Fruit fly (Drosophila melanogaster) whole organism, embryonic: ENCODE measurements around the gene CG8891.

Experiments used
- B-H1 ChIP-seq: fragments of 200-800 bp; sonication (Bioruptor generic); IDR thresholded peaks from 3 replicates; pipeline ENCODE4 v1.3.6; 2022; ENCODE audit warnings: missing biosample characterization, missing genetic modification characterization
- Bgb ChIP-seq: fragments of 200-800 bp; sonication (Bioruptor generic); IDR thresholded peaks from 2 replicates; pipeline ENCODE4 v1.3.6; 2022; ENCODE audit warnings: missing biosample characterization, missing genetic modification characterization; ENCODE audit not compliant: partially characterized antibody
- Blimp-1 ChIP-seq: fragments of 200-800 bp; sonication (Bioruptor generic); optimal IDR thresholded peaks from 3 replicates; lab custom pipeline; 2018; ENCODE audit warnings: missing biosample characterization, missing genetic modification characterization, mild to moderate bottlenecking, moderate library complexity, missing genetic modification reagents
- CG10543 ChIP-seq: fragments of 200-800 bp; sonication (Bioruptor generic); optimal IDR thresholded peaks from 3 replicates; lab custom pipeline; 2017; ENCODE audit warnings: missing biosample characterization, mild to moderate bottlenecking, missing genetic modification characterization, moderate library complexity
- CG11398 ChIP-seq: fragments of 200-800 bp; sonication (Bioruptor generic); optimal IDR thresholded peaks from 2 replicates; lab custom pipeline; 2016; ENCODE audit warnings: missing biosample characterization, missing genetic modification characterization
- CG11456 ChIP-seq: fragments of 200-800 bp; sonication (Bioruptor generic); IDR thresholded peaks from 3 replicates; pipeline ENCODE4 v1.3.6; 2022; ENCODE audit warnings: missing biosample characterization, missing genetic modification characterization
- CG11723 ChIP-seq: fragments of 200-800 bp; sonication (Bioruptor generic); optimal IDR thresholded peaks from 2 replicates; lab custom pipeline; 2017; ENCODE audit warnings: missing biosample characterization, mild to moderate bottlenecking, missing genetic modification characterization
- CG13424 ChIP-seq: fragments of 200-800 bp; sonication (Bioruptor generic); optimal IDR thresholded peaks from 2 replicates; lab custom pipeline; 2019; ENCODE audit warnings: missing biosample characterization, mild to moderate bottlenecking, missing genetic modification characterization, moderate library complexity
- CG14710 ChIP-seq: fragments of 200-800 bp; sonication (Bioruptor generic); optimal IDR thresholded peaks from 3 replicates; lab custom pipeline; 2019; ENCODE audit warnings: missing biosample characterization, mild to moderate bottlenecking, missing genetic modification characterization, moderate library complexity
- CG1603 ChIP-seq: fragments of 200-800 bp; sonication (Bioruptor generic); optimal IDR thresholded peaks from 2 replicates; lab custom pipeline; 2019; ENCODE audit warnings: missing biosample characterization, mild to moderate bottlenecking, missing genetic modification characterization, moderate library complexity
- CG17186 ChIP-seq: fragments of 200-800 bp; sonication (Bioruptor generic); optimal IDR thresholded peaks from 3 replicates; lab custom pipeline; 2017; ENCODE audit warnings: missing biosample characterization, missing genetic modification reagents, missing genetic modification characterization
- CG2120 ChIP-seq: fragments of 200-800 bp; sonication (Bioruptor generic); optimal IDR thresholded peaks from 3 replicates; lab custom pipeline; 2016; ENCODE audit warnings: missing biosample characterization, missing genetic modification characterization
- CG2889 ChIP-seq: fragments of 200-800 bp; sonication (Bioruptor generic); IDR thresholded peaks from 3 replicates; pipeline ENCODE4 v1.3.6; 2022; ENCODE audit warnings: missing biosample characterization, missing genetic modification characterization
- CG30020 ChIP-seq: fragments of 200-800 bp; optimal IDR thresholded peaks from 2 replicates; lab custom pipeline; 2019; ENCODE audit warnings: missing biosample characterization, mild to moderate bottlenecking, missing genetic modification characterization, moderate library complexity
- CG33557 ChIP-seq: fragments of 200-800 bp; sonication (Bioruptor generic); optimal IDR thresholded peaks from 2 replicates; lab custom pipeline; 2019; ENCODE audit warnings: missing biosample characterization, mild to moderate bottlenecking, missing genetic modification characterization, moderate library complexity
- CG3847 ChIP-seq: fragments of 200-800 bp; sonication (Bioruptor generic); IDR thresholded peaks from 2 replicates; pipeline ENCODE4 v1.3.6; 2022; ENCODE audit warnings: missing biosample characterization, missing genetic modification characterization
- CG4424 ChIP-seq: fragments of 200-800 bp; sonication (Bioruptor generic); optimal IDR thresholded peaks from 3 replicates; lab custom pipeline; 2016; ENCODE audit warnings: missing biosample characterization, missing genetic modification characterization
- CG8478 ChIP-seq: fragments of >200 bp; optimal IDR thresholded peaks from 2 replicates; lab custom pipeline; 2018
- CG9876 ChIP-seq: fragments of 200-800 bp; sonication (Bioruptor generic); optimal IDR thresholded peaks from 2 replicates; lab custom pipeline; 2016; ENCODE audit warnings: missing biosample characterization, missing genetic modification characterization
- CTCF ChIP-seq: fragments of 200-800 bp; sonication (Bioruptor generic); optimal IDR thresholded peaks from 2 replicates; lab custom pipeline; 2017; ENCODE audit warnings: missing biosample characterization, mild to moderate bottlenecking, missing genetic modification characterization, moderate library complexity
- Dll ChIP-seq: fragments of 200-800 bp; sonication (Bioruptor generic); IDR thresholded peaks from 4 replicates; pipeline ENCODE4 v1.3.6; 2022; ENCODE audit warnings: missing biosample characterization, missing genetic modification characterization; ENCODE audit not compliant: partially characterized antibody
- HLH54F ChIP-seq: fragments of 200-800 bp; sonication (Bioruptor generic); optimal IDR thresholded peaks from 3 replicates; lab custom pipeline; 2016; ENCODE audit warnings: missing biosample characterization, missing genetic modification characterization
- Hmr ChIP-seq: fragments of 200-800 bp; sonication (Bioruptor generic); optimal IDR thresholded peaks from 3 replicates; lab custom pipeline; 2017; ENCODE audit warnings: mild to moderate bottlenecking, missing biosample characterization, missing genetic modification reagents, missing genetic modification characterization
- Hr78 ChIP-seq, 2 experiments: fragments of 200-800 bp in 1 of 2; fragments of >200 bp in 1 of 2; sonication (Bioruptor generic) in 1 of 2; optimal IDR thresholded peaks; 2 replicates each; lab custom pipeline; 2017 to 2019; ENCODE audit warnings: missing biosample characterization in 2 of 2, missing genetic modification characterization in 2 of 2, mild to moderate bottlenecking in 1 of 2, moderate library complexity in 1 of 2
- Hsf ChIP-seq: fragments of 200-800 bp; sonication (Bioruptor generic); optimal IDR thresholded peaks from 3 replicates; lab custom pipeline; 2016; ENCODE audit warnings: missing biosample characterization, missing genetic modification characterization
- MBD-R2 ChIP-seq: fragments of 200-800 bp; sonication (Bioruptor generic); IDR thresholded peaks from 2 replicates; pipeline ENCODE4 v1.3.6; 2022; ENCODE audit warnings: missing biosample characterization, missing genetic modification characterization
- MESR4 ChIP-seq: fragments of 200-800 bp; sonication (Bioruptor generic); optimal IDR thresholded peaks from 2 replicates; lab custom pipeline; 2018; ENCODE audit warnings: missing biosample characterization, mild to moderate bottlenecking, missing genetic modification characterization, moderate library complexity
- Rfx ChIP-seq: fragments of 200-800 bp; sonication (Bioruptor generic); IDR thresholded peaks from 2 replicates; pipeline ENCODE4 v1.3.6; 2022; ENCODE audit warnings: missing biosample characterization, missing genetic modification characterization
- Rx ChIP-seq: fragments of 200-800 bp; sonication (Bioruptor generic); IDR thresholded peaks from 2 replicates; pipeline ENCODE4 v1.3.6; 2022; ENCODE audit warnings: missing biosample characterization, missing genetic modification characterization
- Sin3A ChIP-seq: fragments of >200 bp; optimal IDR thresholded peaks from 2 replicates; lab custom pipeline; 2018
- ato ChIP-seq: fragments of 200-800 bp; sonication (Bioruptor generic); IDR thresholded peaks from 2 replicates; pipeline ENCODE4 v1.3.6; 2022; ENCODE audit warnings: missing biosample characterization, missing genetic modification characterization; ENCODE audit not compliant: partially characterized antibody
- az2 ChIP-seq: fragments of 200-800 bp; sonication (Bioruptor generic); optimal IDR thresholded peaks from 3 replicates; lab custom pipeline; 2016; ENCODE audit warnings: missing biosample characterization, missing genetic modification characterization
- cg ChIP-seq: fragments of 200-800 bp; sonication (Bioruptor generic); optimal IDR thresholded peaks from 3 replicates; lab custom pipeline; 2019; ENCODE audit warnings: missing biosample characterization, mild to moderate bottlenecking, missing genetic modification characterization, moderate library complexity
- chif ChIP-seq, 2 experiments: fragments of 200-800 bp; sonication (Bioruptor generic); optimal IDR thresholded peaks; 3 replicates each; lab custom pipeline; 2016; ENCODE audit warnings: missing biosample characterization in 2 of 2, missing genetic modification characterization in 2 of 2
- dpn ChIP-seq, 2 experiments: fragments of 200-800 bp; sonication (Bioruptor generic); optimal IDR thresholded peaks; 3 replicates each; lab custom pipeline; 2016; ENCODE audit warnings: missing biosample characterization in 2 of 2, missing genetic modification characterization in 2 of 2
- dysf ChIP-seq: fragments of 200-800 bp; sonication (Bioruptor generic); IDR thresholded peaks from 3 replicates; pipeline ENCODE4 v1.3.6; 2022; ENCODE audit warnings: missing biosample characterization, missing genetic modification characterization
- ewg ChIP-seq: fragments of 200-800 bp; sonication (Bioruptor generic); optimal IDR thresholded peaks from 3 replicates; lab custom pipeline; 2017; ENCODE audit warnings: mild to moderate bottlenecking, missing biosample characterization, missing genetic modification reagents, missing genetic modification characterization
- ftz-f1 ChIP-seq: fragments of 200-800 bp; sonication (Bioruptor generic); optimal IDR thresholded peaks from 2 replicates; lab custom pipeline; 2016; ENCODE audit warnings: missing biosample characterization, missing genetic modification characterization
- gem ChIP-seq: fragments of 200-800 bp; sonication (Bioruptor generic); optimal IDR thresholded peaks from 2 replicates; lab custom pipeline; 2019; ENCODE audit warnings: missing biosample characterization, mild to moderate bottlenecking, missing genetic modification characterization, moderate library complexity
- gfzf ChIP-seq: fragments of 200-800 bp; sonication (Bioruptor generic); optimal IDR thresholded peaks from 2 replicates; lab custom pipeline; 2016; ENCODE audit warnings: missing biosample characterization, mild to moderate bottlenecking, missing genetic modification characterization, moderate library complexity
- gsb ChIP-seq: fragments of 200-800 bp; sonication (Bioruptor generic); IDR thresholded peaks from 2 replicates; pipeline ENCODE4 v1.3.6; 2022; ENCODE audit warnings: missing biosample characterization, missing genetic modification characterization
- her ChIP-seq: fragments of 200-800 bp; sonication (Bioruptor generic); optimal IDR thresholded peaks from 2 replicates; lab custom pipeline; 2016; ENCODE audit warnings: missing biosample characterization, missing genetic modification characterization
- hkb ChIP-seq, 2 experiments: fragments of 200-800 bp in 1 of 2; fragments of >200 bp in 1 of 2; sonication (Bioruptor generic) in 1 of 2; IDR thresholded peaks in 1 of 2; optimal IDR thresholded peaks in 1 of 2; 2 replicates each; pipeline versions ENCODE4 v1.3.6 to Lab custom; 2017 to 2022; ENCODE audit warnings: missing biosample characterization in 1 of 2, missing genetic modification characterization in 1 of 2
- ind ChIP-seq: fragments of 200-800 bp; sonication (Bioruptor generic); optimal IDR thresholded peaks from 3 replicates; lab custom pipeline; 2016; ENCODE audit warnings: missing biosample characterization, missing genetic modification characterization
- lilli ChIP-seq: fragments of 200-800 bp; sonication (Bioruptor generic); optimal IDR thresholded peaks from 3 replicates; lab custom pipeline; 2016; ENCODE audit warnings: missing biosample characterization, missing genetic modification characterization
- onecut ChIP-seq: fragments of 200-800 bp; sonication (Bioruptor generic); IDR thresholded peaks from 2 replicates; pipeline ENCODE4 v1.3.6; 2022; ENCODE audit warnings: missing biosample characterization, missing genetic modification characterization
- pum ChIP-seq: fragments of 200-800 bp; sonication (Bioruptor generic); optimal IDR thresholded peaks from 2 replicates; lab custom pipeline; 2016; ENCODE audit warnings: missing biosample characterization, missing genetic modification characterization
- zen ChIP-seq: fragments of 200-800 bp; sonication (Bioruptor generic); optimal IDR thresholded peaks from 3 replicates; lab custom pipeline; 2018; ENCODE audit warnings: missing biosample characterization, mild to moderate bottlenecking, missing genetic modification characterization, moderate library complexity
- zen2 ChIP-seq: fragments of 200-800 bp; sonication (Bioruptor generic); IDR thresholded peaks from 3 replicates; pipeline ENCODE4 v1.3.6; 2022; ENCODE audit warnings: missing biosample characterization, missing genetic modification characterization; ENCODE audit not compliant: partially characterized antibody

CG8891 gene

dm6 chr2L:5009306-5010030 lies 30.3 kb upstream of the CG8891 start, which contains the start of gene Rtnl1 (continued):
- TF ChIP-seq lilli (peak; percentile 32), Rx (no peak), MESR4 (GFP tag; lab: Kevin White, UChicago) (peak; percentile 77), ewg (GFP tag; lab: Kevin White, UChicago) (peak; percentile 100), CG11398 (GFP tag; lab: Kevin White, UChicago) (no peak), CG14710 (peak; percentile 68), CG8478 (peak; percentile 66), Hmr (peak; percentile 73), ftz-f1 (GFP tag; lab: Kevin White, UChicago) (peak; percentile 96), B-H1 (no peak), CG3847 (GFP tag; lab: Robert Waterston, UW) (peak; percentile 55; the same call in 1 of the 2 replicates), Hr78 (GFP tag; optimal IDR thresholded peaks at IDR 0.05; lab: Kevin White, UChicago) (no peak), CG13424 (tag; lab: Kevin White, UChicago) (peak; percentile 28), gem (peak; percentile 2), Sin3A (lab: Kevin White, UChicago) (peak; percentile 95), az2 (peak; percentile 3), zen (tag; lab: Kevin White, UChicago) (peak; percentile 9), HLH54F (no peak), dysf (GFP tag; lab: Robert Waterston, UW) (0 out of 3 replicates have a peak, but pooled peaks have one; percentile 12), CG17186 (GFP tag; lab: Kevin White, UChicago) (peak; percentile 59), hkb (optimal IDR thresholded peaks at IDR 0.05; lab: Kevin White, UChicago) (peak; percentile 94), hkb (GFP tag; IDR thresholded peaks at IDR 0.05; lab: Robert Waterston, UW) (no peak; the same call in 1 of the 2 replicates), ato (peak; percentile 67), Rfx (peak; percentile 50; the same call in 1 of the 2 replicates), CG2120 (GFP tag; lab: Kevin White, UChicago) (peak; percentile 47), gfzf (GFP tag; lab: Kevin White, UChicago) (peak; percentile 99), CG1603 (tag; lab: Kevin White, UChicago) (peak; percentile 88), CG4424 (peak; percentile 24), CG9876 (GFP tag; lab: Kevin White, UChicago) (peak; percentile 59), CG11456 (GFP tag; lab: Robert Waterston, UW) (no peak), ind (GFP tag; lab: Kevin White, UChicago) (peak; percentile 11), CG10543 (GFP tag; lab: Kevin White, UChicago) (peak; percentile 6), CG30020 (peak; percentile 22), Hsf (GFP tag; lab: Kevin White, UChicago) (peak; percentile 31), chif (GFP tag; optimal IDR thresholded peaks at IDR 0.05; lab: Kevin White, UChicago) (peak in 1 of 2 experiments; percentile 35), CG2889 (GFP tag; lab: Robert Waterston, UW) (no peak), zen2 (GFP tag; lab: Robert Waterston, UW) (peak; percentile 79), dpn (GFP tag; optimal IDR thresholded peaks at IDR 0.05; lab: Kevin White, UChicago) (peak; percentile 42 to 52), onecut (GFP tag; lab: Robert Waterston, UW) (0 out of 2 replicates have a peak, but pooled peaks have one; percentile 4), cg (GFP tag; lab: Kevin White, UChicago) (peak; percentile 95), MBD-R2 (peak; percentile 80), CTCF (peak; percentile 78), gsb (GFP tag; lab: Robert Waterston, UW) (no peak), her (peak; percentile 32), CG33557 (no peak), Blimp-1 (GFP tag; lab: Kevin White, UChicago) (no peak), Dll (peak; percentile 91), Bgb (GFP tag; lab: Robert Waterston, UW) (peak; percentile 95), CG11723 (GFP tag; lab: Kevin White, UChicago) (no peak), pum (GFP tag; lab: Kevin White, UChicago) (peak; percentile 19)
